Worm (Caenorhabditis elegans): Measurements from ENCODE around the gene gldc-1.

- TF ChIP-seq nhr-237 (tag; optimal IDR thresholded peaks at IDR 0.05) (no peak), nfya-1 (tag; optimal IDR thresholded peaks at IDR 0.05; ENCODE audit: insufficient read depth) (no peak), ceh-28 (tag; optimal IDR thresholded peaks at IDR 0.05) (no peak), nhr-11 (tag; optimal IDR thresholded peaks at IDR 0.05) (no peak), jun-1 (tag; optimal IDR thresholded peaks at IDR 0.05) (no peak), pqm-1 (tag; optimal IDR thresholded peaks at IDR 0.05) (no peak), skn-1 (tag; optimal IDR thresholded peaks at IDR 0.05) (no peak), R02D3.7 (tag; optimal IDR thresholded peaks at IDR 0.05) (no peak), lin-39 (tag; optimal IDR thresholded peaks at IDR 0.05) (no peak), ceh-16 (tag; optimal IDR thresholded peaks at IDR 0.05) (no peak), nhr-67 (tag; optimal IDR thresholded peaks at IDR 0.05) (no peak), eor-1 (tag; optimal IDR thresholded peaks at IDR 0.05) (no peak), fos-1 (tag; optimal IDR thresholded peaks at IDR 0.05) (no peak), elt-2 (tag; optimal IDR thresholded peaks at IDR 0.05) (peak; percentile 29)
Measured at ce11 chrII:6024879-6025278, 25.3 kb upstream of the gldc-1 start, which contains the start of gene R12C12.9.

Measured in whole organism, L3 larva.